Worm (Caenorhabditis elegans): ENCODE measurements around the gene grl-30.

DNA sequence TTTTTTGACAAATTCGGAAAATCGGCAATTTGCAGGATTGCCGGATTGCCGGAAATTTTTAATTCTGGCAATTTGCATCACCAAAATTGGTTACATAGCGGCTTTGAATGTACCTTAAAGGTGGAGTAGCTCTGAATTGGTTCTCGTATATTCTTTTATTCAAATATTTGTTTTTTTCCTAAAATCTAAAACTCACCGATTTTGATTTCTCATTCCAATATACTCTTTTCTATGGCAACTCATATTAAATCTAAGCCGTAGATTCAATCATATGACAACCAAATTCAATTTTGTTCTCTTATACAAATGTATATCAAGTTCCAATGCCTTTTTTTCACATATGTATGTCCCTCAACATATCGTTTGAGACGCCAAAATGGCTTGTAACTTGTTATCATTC lies 6.5 kb upstream of the grl-30 start, which contains the start of gene sri-21:
- no peak for TF ChIP-seq ztf-23 (GFP tag; IDR thresholded peaks at IDR 0.05)
- TF ChIP-seq ztf-29 (GFP tag; IDR thresholded peaks at IDR 0.05), result no peak
- no peak for TF ChIP-seq T22C8.4 (GFP tag; IDR thresholded peaks at IDR 0.05)
- no peak for TF ChIP-seq klf-2 (GFP tag; conservative IDR thresholded peaks at IDR 0.05)
- no peak for TF ChIP-seq ref-1 (GFP tag; conservative IDR thresholded peaks at IDR 0.05)
- TF ChIP-seq tab-1 (GFP tag; IDR thresholded peaks at IDR 0.05), result no peak
- no peak for TF ChIP-seq flt-1 (GFP tag; IDR thresholded peaks at IDR 0.05)

Measured in whole organism, midembryonic.